Worm (Caenorhabditis elegans) whole organism, L1 larva: Measurements from ENCODE around the gene rps-4.
A peak's percentile ranks its signal among the peaks of the same experiment; 100 is the strongest.

ENCODE experiments used
- C34B4.2 ChIP-seq: sonication (generic microtip); optimal IDR thresholded peaks from 2 replicates; lab custom pipeline; 2017; ENCODE audit warnings: mild to moderate bottlenecking, missing genetic modification characterization, missing compliant biosample characterization
- F16B12.6 ChIP-seq: fragments of 150-350 bp; optimal IDR thresholded peaks from 2 replicates; lab custom pipeline; 2014; ENCODE audit warnings: missing biosample characterization, missing genetic modification characterization
- Y116A8C.19 ChIP-seq: sonication (generic microtip); optimal IDR thresholded peaks from 2 replicates; lab custom pipeline; 2016; ENCODE audit warnings: missing compliant biosample characterization, missing genetic modification characterization, borderline replicate concordance
- aha-1 ChIP-seq: fragments of 150-350 bp; optimal IDR thresholded peaks from 2 replicates; lab custom pipeline; 2014; ENCODE audit warnings: missing biosample characterization, missing genetic modification characterization
- ama-1 ChIP-seq: fragments of 150-350 bp; optimal IDR thresholded peaks from 2 replicates; lab custom pipeline; 2014
- blmp-1 ChIP-seq: fragments of 150-350 bp; optimal IDR thresholded peaks from 2 replicates; lab custom pipeline; 2014; ENCODE audit warnings: missing biosample characterization, missing genetic modification characterization
- ceh-63 ChIP-seq: fragments of 200-800 bp; sonication (Bioruptor generic); optimal IDR thresholded peaks from 2 replicates; lab custom pipeline; 2018; ENCODE audit warnings: mild to moderate bottlenecking, missing genetic modification characterization, missing compliant biosample characterization
- ceh-82 ChIP-seq, 3 experiments: fragments of 150-350 bp in 1 of 3; sonication (generic microtip) in 2 of 3; optimal IDR thresholded peaks; 2 replicates each; lab custom pipeline; 2014 to 2017; ENCODE audit warnings: missing biosample characterization in 3 of 3, missing genetic modification characterization in 3 of 3
- ceh-90 ChIP-seq: sonication (generic microtip); optimal IDR thresholded peaks from 2 replicates; lab custom pipeline; 2016; ENCODE audit warnings: missing genetic modification characterization, missing compliant biosample characterization
- dpl-1 ChIP-seq, 3 experiments: fragments of 150-350 bp in 2 of 3; sonication (generic microtip) in 1 of 3; optimal IDR thresholded peaks; 2 replicates each; lab custom pipeline; 2014 to 2017; ENCODE audit warnings: missing biosample characterization in 3 of 3, missing genetic modification characterization in 3 of 3, missing genetic modification reagents in 3 of 3
- efl-1 ChIP-seq, 4 experiments: fragments of 150-350 bp; optimal IDR thresholded peaks in 3 of 4; peaks in 1 of 4; 1 replicate in 1 of 4; 2 replicates in 3 of 4; lab custom pipeline; 2014; ENCODE audit warnings: missing biosample characterization in 2 of 4, missing genetic modification characterization in 2 of 4, missing genetic modification reagents in 2 of 4
- efl-3 ChIP-seq: fragments of 200-800 bp; sonication (Bioruptor generic); optimal IDR thresholded peaks from 2 replicates; lab custom pipeline; 2018; ENCODE audit warnings: mild to moderate bottlenecking, missing genetic modification characterization, missing compliant biosample characterization
- elt-2 ChIP-seq: sonication (generic microtip); optimal IDR thresholded peaks from 2 replicates; lab custom pipeline; 2016; ENCODE audit warnings: missing genetic modification characterization, mild to moderate bottlenecking, inconsistent platforms, missing compliant biosample characterization, missing genetic modification reagents
- elt-3 ChIP-seq, 6 experiments: fragments of 150-350 bp in 1 of 6; sonication (generic microtip); optimal IDR thresholded peaks; 2 replicates each; lab custom pipeline; 2017 to 2018; ENCODE audit warnings: missing biosample characterization in 6 of 6, missing genetic modification characterization in 6 of 6, inconsistent platforms in 1 of 6
- fkh-8 ChIP-seq: sonication (generic microtip); optimal IDR thresholded peaks from 2 replicates; lab custom pipeline; 2016; ENCODE audit warnings: mild to moderate bottlenecking, missing genetic modification characterization, missing compliant biosample characterization
- fos-1 ChIP-seq: fragments of 150-350 bp; optimal IDR thresholded peaks from 2 replicates; lab custom pipeline; 2014; ENCODE audit warnings: missing biosample characterization, missing genetic modification characterization
- hlh-17 ChIP-seq: fragments of 200-800 bp; sonication (Bioruptor generic); optimal IDR thresholded peaks from 2 replicates; lab custom pipeline; 2018; ENCODE audit warnings: missing genetic modification characterization, mild to moderate bottlenecking, missing compliant biosample characterization, moderate library complexity, borderline replicate concordance
- hpl-2 ChIP-seq: fragments of 150-350 bp; optimal IDR thresholded peaks from 2 replicates; lab custom pipeline; 2014; ENCODE audit warnings: missing biosample characterization, missing genetic modification reagents, missing genetic modification characterization
- irx-1 ChIP-seq: sonication (generic microtip); optimal IDR thresholded peaks from 2 replicates; lab custom pipeline; 2016; ENCODE audit warnings: missing genetic modification characterization, missing compliant biosample characterization
- lin-14 ChIP-seq: fragments of 200-800 bp; sonication (Bioruptor generic); optimal IDR thresholded peaks from 2 replicates; lab custom pipeline; 2018; ENCODE audit warnings: mild to moderate bottlenecking, missing genetic modification characterization, moderate library complexity, missing compliant biosample characterization
- lin-35 ChIP-seq, 2 experiments: fragments of 150-350 bp; optimal IDR thresholded peaks; 2 replicates each; lab custom pipeline; 2014; ENCODE audit warnings: missing biosample characterization in 2 of 2, missing genetic modification characterization in 2 of 2, missing genetic modification reagents in 2 of 2
- lsy-2 ChIP-seq, 2 experiments: fragments of 150-350 bp; optimal IDR thresholded peaks; 2 replicates each; lab custom pipeline; 2014; ENCODE audit warnings: missing biosample characterization in 2 of 2, missing genetic modification characterization in 2 of 2
- mdl-1 ChIP-seq, 2 experiments: fragments of 150-350 bp; optimal IDR thresholded peaks; 2 replicates each; lab custom pipeline; 2014 to 2017; ENCODE audit warnings: missing biosample characterization in 2 of 2, missing genetic modification characterization in 2 of 2, inconsistent platforms in 1 of 2
- mef-2 ChIP-seq: fragments of 150-350 bp; optimal IDR thresholded peaks from 2 replicates; lab custom pipeline; 2014; ENCODE audit warnings: missing biosample characterization, missing genetic modification characterization
- mep-1 ChIP-seq: fragments of 150-350 bp; optimal IDR thresholded peaks from 2 replicates; lab custom pipeline; 2014; ENCODE audit warnings: missing biosample characterization, missing genetic modification characterization
- nhr-11 ChIP-seq: fragments of 150-350 bp; optimal IDR thresholded peaks from 2 replicates; lab custom pipeline; 2014; ENCODE audit warnings: missing biosample characterization, missing genetic modification characterization
- nhr-20 ChIP-seq: sonication (generic microtip); optimal IDR thresholded peaks from 2 replicates; lab custom pipeline; 2016; ENCODE audit warnings: mild to moderate bottlenecking, missing genetic modification characterization, missing compliant biosample characterization
- nhr-237 ChIP-seq: fragments of 150-350 bp; optimal IDR thresholded peaks from 2 replicates; lab custom pipeline; 2014; ENCODE audit warnings: missing biosample characterization, missing genetic modification characterization
- nhr-28 ChIP-seq: fragments of 150-350 bp; optimal IDR thresholded peaks from 2 replicates; lab custom pipeline; 2014; ENCODE audit warnings: missing biosample characterization, missing genetic modification characterization
- nhr-47 ChIP-seq: sonication (generic microtip); optimal IDR thresholded peaks from 2 replicates; lab custom pipeline; 2016; ENCODE audit warnings: mild to moderate bottlenecking, missing genetic modification characterization, moderate library complexity, missing compliant biosample characterization
- nhr-71 ChIP-seq: sonication (generic microtip); optimal IDR thresholded peaks from 2 replicates; lab custom pipeline; 2016; ENCODE audit warnings: mild to moderate bottlenecking, missing genetic modification characterization, moderate library complexity, missing compliant biosample characterization
- nhr-77 ChIP-seq: fragments of 150-350 bp; optimal IDR thresholded peaks from 2 replicates; lab custom pipeline; 2014; ENCODE audit warnings: missing biosample characterization, missing genetic modification characterization
- nhr-85 ChIP-seq: sonication (generic microtip); peaks from one replicate; lab custom pipeline; 2016; ENCODE audit warnings: missing genetic modification characterization, inconsistent platforms, missing compliant biosample characterization
- nhr-90 ChIP-seq: sonication (generic microtip); optimal IDR thresholded peaks from 2 replicates; lab custom pipeline; 2016; ENCODE audit warnings: mild to moderate bottlenecking, missing genetic modification characterization, missing compliant biosample characterization; ENCODE audit not compliant: poor library complexity
- pag-3 ChIP-seq: sonication (generic microtip); optimal IDR thresholded peaks from 2 replicates; lab custom pipeline; 2017; ENCODE audit warnings: missing genetic modification characterization, mild to moderate bottlenecking, missing compliant biosample characterization, antibody characterized with exemption, borderline replicate concordance; ENCODE audit not compliant: insufficient read depth
- pqm-1 ChIP-seq: sonication (generic microtip); optimal IDR thresholded peaks from 3 replicates; lab custom pipeline; 2017; ENCODE audit warnings: missing biosample characterization, missing genetic modification characterization
- skn-1 ChIP-seq: fragments of 150-350 bp; optimal IDR thresholded peaks from 2 replicates; lab custom pipeline; 2014; ENCODE audit warnings: missing biosample characterization, missing genetic modification characterization
- snu-23 ChIP-seq: sonication (generic microtip); optimal IDR thresholded peaks from 2 replicates; lab custom pipeline; 2016; ENCODE audit warnings: missing genetic modification characterization, missing compliant biosample characterization
- sptf-1 ChIP-seq: fragments of 150-350 bp; optimal IDR thresholded peaks from 2 replicates; lab custom pipeline; 2014; ENCODE audit warnings: missing biosample characterization, missing genetic modification characterization
- sup-37 ChIP-seq: fragments of 200-800 bp; sonication (Bioruptor generic); optimal IDR thresholded peaks from 2 replicates; lab custom pipeline; 2018; ENCODE audit warnings: mild to moderate bottlenecking, missing genetic modification characterization, missing compliant biosample characterization
- swsn-7 ChIP-seq: sonication (generic microtip); optimal IDR thresholded peaks from 2 replicates; lab custom pipeline; 2016; ENCODE audit warnings: missing genetic modification characterization, missing compliant biosample characterization
- tbx-2 ChIP-seq: sonication (generic microtip); optimal IDR thresholded peaks from 2 replicates; lab custom pipeline; 2016; ENCODE audit warnings: missing genetic modification characterization, missing compliant biosample characterization
- tlp-1 ChIP-seq: fragments of 150-350 bp; optimal IDR thresholded peaks from 2 replicates; lab custom pipeline; 2014; ENCODE audit warnings: missing biosample characterization, missing genetic modification characterization
- unc-130 ChIP-seq: fragments of 150-350 bp; optimal IDR thresholded peaks from 2 replicates; lab custom pipeline; 2017; ENCODE audit warnings: missing biosample characterization, missing genetic modification characterization, inconsistent platforms
- unc-30 ChIP-seq: sonication (generic microtip); optimal IDR thresholded peaks from 2 replicates; lab custom pipeline; 2017; ENCODE audit warnings: missing biosample characterization, missing genetic modification characterization
- unc-62 ChIP-seq: fragments of 150-350 bp; optimal IDR thresholded peaks from 2 replicates; lab custom pipeline; 2014; ENCODE audit warnings: missing biosample characterization, missing genetic modification reagents, missing genetic modification characterization
- unc-98 ChIP-seq: fragments of 200-800 bp; sonication (Bioruptor generic); IDR thresholded peaks from 2 replicates; pipeline ENCODE4 v1.3.6; 2022; ENCODE audit warnings: missing genetic modification characterization, missing compliant biosample characterization
- vab-15 ChIP-seq: sonication (generic microtip); optimal IDR thresholded peaks from 2 replicates; lab custom pipeline; 2017; ENCODE audit warnings: missing genotype, mild to moderate bottlenecking, missing genetic modification characterization, missing compliant biosample characterization
- ztf-11 ChIP-seq, 2 experiments: sonication (generic microtip); optimal IDR thresholded peaks; 2 replicates each; lab custom pipeline; 2016 to 2017; ENCODE audit warnings: missing genetic modification characterization in 2 of 2, missing biosample characterization in 1 of 2, missing compliant biosample characterization in 1 of 2
- ztf-4 ChIP-seq: fragments of 150-350 bp; optimal IDR thresholded peaks from 2 replicates; lab custom pipeline; 2014; ENCODE audit warnings: missing biosample characterization, missing genetic modification characterization

The rps-4 gene

DNA sequence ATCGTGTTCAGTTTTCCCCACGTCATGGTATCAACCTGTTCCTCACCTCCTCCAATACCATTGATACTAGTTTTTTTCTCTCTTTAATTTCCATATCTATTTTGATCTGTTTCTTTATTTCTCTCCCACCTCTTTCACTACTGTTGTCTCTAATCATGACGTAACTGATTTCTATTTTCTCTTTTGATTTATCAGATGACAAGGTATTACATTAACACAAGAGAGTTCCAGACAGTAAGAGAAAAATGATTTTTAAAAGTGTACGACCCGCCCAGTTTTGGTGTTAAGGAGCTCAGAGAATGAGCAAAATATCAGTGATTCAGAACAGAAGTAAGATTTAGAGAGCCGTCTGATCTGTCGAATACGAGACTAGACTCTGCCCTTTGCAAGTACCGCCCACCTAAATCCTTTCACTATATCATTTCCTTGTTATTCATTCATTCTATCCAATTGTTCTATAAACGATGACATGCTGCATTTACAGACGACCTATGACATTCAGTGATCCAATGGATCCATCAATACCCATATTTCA lies 34.7 kb downstream of the rps-4 start, which contains the start of gene nhr-105 (continued):
- TF ChIP-seq fos-1 (tag; lab: Kevin White, UChicago), result peak; percentile 82
- no peak for TF ChIP-seq unc-30 (tag; lab: Kevin White, UChicago)
- peak; percentile 79 for TF ChIP-seq lin-14 (GFP tag; lab: Kevin White, UChicago)
- peak; percentile 22 for TF ChIP-seq hpl-2 (GFP tag; lab: Kevin White, UChicago)
- peak; percentile 26 for TF ChIP-seq nhr-237
- TF ChIP-seq skn-1, result peak; percentile 25
- peak in 2 of 3 experiments; percentile 18 to 21 for TF ChIP-seq dpl-1 (GFP tag; optimal IDR thresholded peaks at IDR 0.05; lab: Kevin White, UChicago)
- TF ChIP-seq snu-23, result peak; percentile 79
- TF ChIP-seq nhr-85 (tag; lab: Kevin White, UChicago), result peak; percentile 96
- no peak for TF ChIP-seq aha-1 (tag; lab: Kevin White, UChicago)
- TF ChIP-seq pqm-1 (tag; lab: Kevin White, UChicago), result no peak
- TF ChIP-seq elt-2 (tag; lab: Kevin White, UChicago), result peak; percentile 70
- TF ChIP-seq lin-35 (GFP tag; optimal IDR thresholded peaks at IDR 0.05; lab: Kevin White, UChicago), result peak in 1 of 2 experiments; percentile 76
- TF ChIP-seq tlp-1, result no peak
- TF ChIP-seq irx-1, result no peak
- TF ChIP-seq nhr-77, result no peak
- peak; percentile 36 for TF ChIP-seq sup-37
- TF ChIP-seq pag-3 (tag; lab: Kevin White, UChicago), result no peak
- peak in 4 of 6 experiments; percentile 23 to 71 (median 65) for TF ChIP-seq elt-3 (tag; optimal IDR thresholded peaks at IDR 0.05; lab: Kevin White, UChicago)
- TF ChIP-seq blmp-1 (tag; lab: Kevin White, UChicago), result peak; percentile 42
- TF ChIP-seq ceh-90 (tag; lab: Kevin White, UChicago), result no peak
- peak; percentile 88 for TF ChIP-seq nhr-71
- peak; percentile 44 for TF ChIP-seq mep-1 (tag; lab: Kevin White, UChicago)
- peak; percentile 83 for TF ChIP-seq fkh-8
- TF ChIP-seq nhr-90 (tag; lab: Kevin White, UChicago), result peak; percentile 71
- no peak for TF ChIP-seq efl-3 (GFP tag; lab: Kevin White, UChicago)
- no peak for TF ChIP-seq nhr-28 (tag; lab: Kevin White, UChicago)
- peak; percentile 38 to 61 for TF ChIP-seq lsy-2 (tag; optimal IDR thresholded peaks at IDR 0.05; lab: Kevin White, UChicago)
- no peak for TF ChIP-seq sptf-1 (tag; lab: Kevin White, UChicago)
- TF ChIP-seq mdl-1 (tag; optimal IDR thresholded peaks at IDR 0.05; lab: Kevin White, UChicago), result peak in 1 of 2 experiments; percentile 6
- TF ChIP-seq efl-1 (optimal IDR thresholded peaks at IDR 0.05; lab: Kevin White, UChicago), result peak; percentile 8 to 41
- TF ChIP-seq efl-1 (GFP tag; optimal IDR thresholded peaks at IDR 0.05 in 1 of 2; lab: Kevin White, UChicago), result no peak
- TF ChIP-seq ztf-11 (tag; optimal IDR thresholded peaks at IDR 0.05; lab: Kevin White, UChicago), result no peak
- TF ChIP-seq nhr-11, result no peak
- TF ChIP-seq ama-1 (lab: Kevin White, UChicago), result no peak
- no peak for TF ChIP-seq C34B4.2
- TF ChIP-seq, all 84 proteins: peak for 34

DNA sequence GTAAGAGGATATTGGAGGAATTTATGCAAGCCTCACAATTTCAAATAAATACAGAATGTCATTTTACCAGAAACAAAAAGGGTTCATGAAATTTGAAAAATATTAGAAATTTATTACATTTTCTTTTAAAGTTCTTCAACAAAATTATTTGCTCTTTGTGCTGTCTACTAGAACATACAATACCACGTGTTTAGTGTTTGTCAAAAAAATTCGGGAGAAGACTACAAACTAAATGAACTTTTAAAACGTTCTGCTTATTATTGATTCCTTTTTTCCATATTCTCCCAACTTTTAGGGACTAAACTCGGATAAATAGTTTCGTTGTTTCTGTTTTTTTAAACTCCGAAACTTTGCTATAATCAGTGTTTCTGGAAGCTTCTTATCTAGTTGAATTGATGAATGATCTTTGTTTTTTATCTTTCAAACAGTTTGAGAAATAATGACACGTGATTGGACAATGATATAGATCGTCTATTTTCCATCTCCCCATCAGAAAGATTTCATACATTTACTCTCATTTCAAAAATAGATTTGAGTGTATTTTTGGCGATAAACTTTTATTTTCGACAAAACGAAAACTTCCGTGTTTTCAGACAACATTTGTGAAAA lies 35.7 kb downstream of the rps-4 start:
- TF ChIP-seq nhr-47 (tag; lab: Kevin White, UChicago) (peak; percentile 4), tbx-2 (tag; lab: Kevin White, UChicago) (no peak), unc-98 (GFP tag; lab: Robert Waterston, UW) (no peak), swsn-7 (tag; lab: Kevin White, UChicago) (no peak), ztf-4 (peak; percentile 6), blmp-1 (tag; lab: Kevin White, UChicago) (peak; percentile 10), lin-35 (GFP tag; optimal IDR thresholded peaks at IDR 0.05; lab: Kevin White, UChicago) (peak in 1 of 2 experiments; percentile 66), fkh-8 (no peak), vab-15 (tag; lab: Kevin White, UChicago) (no peak), sptf-1 (tag; lab: Kevin White, UChicago) (no peak), ceh-63 (GFP tag; lab: Kevin White, UChicago) (no peak), nhr-20 (tag; lab: Kevin White, UChicago) (peak; percentile 66), unc-130 (tag; lab: Kevin White, UChicago) (no peak), mep-1 (tag; lab: Kevin White, UChicago) (peak; percentile 30), hlh-17 (GFP tag; lab: Kevin White, UChicago) (no peak), F16B12.6 (tag; lab: Kevin White, UChicago) (no peak), Y116A8C.19 (no peak), nhr-85 (tag; lab: Kevin White, UChicago) (peak; percentile 85), mef-2 (tag; lab: Kevin White, UChicago) (no peak), nhr-77 (no peak), ceh-82 (tag; optimal IDR thresholded peaks at IDR 0.05; lab: Kevin White, UChicago) (no peak), nhr-71 (peak; percentile 62), unc-62 (no peak), sup-37 (no peak)
